Worm (Caenorhabditis elegans) whole organism, early embryonic: ENCODE data around the gene C04C3.6.

ENCODE experiments used
- F13C5.2 ChIP-seq: sonication (generic microtip); optimal IDR thresholded peaks from 2 replicates; lab custom pipeline; 2017; ENCODE audit warnings: mild to moderate bottlenecking, missing genetic modification characterization, inconsistent platforms, missing compliant biosample characterization
- ama-1 ChIP-seq: fragments of 150-350 bp; optimal IDR thresholded peaks from 2 replicates; lab custom pipeline; 2014
- ceh-13 ChIP-seq: fragments of 200-800 bp; sonication (Bioruptor generic); optimal IDR thresholded peaks from 2 replicates; lab custom pipeline; 2018; ENCODE audit warnings: mild to moderate bottlenecking, missing genetic modification characterization, missing compliant biosample characterization
- ceh-36 ChIP-seq: sonication (generic microtip); optimal IDR thresholded peaks from 2 replicates; lab custom pipeline; 2016; ENCODE audit warnings: missing genetic modification characterization, inconsistent platforms, missing compliant biosample characterization
- ets-7 ChIP-seq: sonication (generic microtip); optimal IDR thresholded peaks from 2 replicates; lab custom pipeline; 2016; ENCODE audit warnings: missing genotype, missing genetic modification characterization, missing compliant biosample characterization
- flt-1 ChIP-seq: fragments of 200-800 bp; sonication (Bioruptor generic); IDR thresholded peaks from 2 replicates; pipeline ENCODE4 v1.3.6; 2022; ENCODE audit warnings: missing genetic modification characterization, missing compliant biosample characterization
- hmg-4 ChIP-seq: fragments of 200-800 bp; sonication (Bioruptor generic); optimal IDR thresholded peaks from 2 replicates; lab custom pipeline; 2018; ENCODE audit warnings: mild to moderate bottlenecking, missing genetic modification characterization, missing compliant biosample characterization
- hnd-1 ChIP-seq: sonication (generic microtip); optimal IDR thresholded peaks from 2 replicates; lab custom pipeline; 2016; ENCODE audit warnings: missing genetic modification characterization, missing compliant biosample characterization
- scrt-1 ChIP-seq: fragments of 200-800 bp; sonication (Bioruptor generic); IDR thresholded peaks from 2 replicates; pipeline ENCODE4 v1.3.6; 2022; ENCODE audit warnings: missing genetic modification characterization, missing compliant biosample characterization
- sea-1 ChIP-seq: fragments of 200-800 bp; sonication (Bioruptor generic); conservative IDR thresholded peaks from 2 replicates; pipeline ENCODE4 v1.3.6; 2022; ENCODE audit warnings: missing genetic modification characterization, missing compliant biosample characterization
- tbx-37 ChIP-seq: fragments of 200-800 bp; sonication (Bioruptor generic); conservative IDR thresholded peaks from 2 replicates; pipeline ENCODE4 v1.3.6; 2022; ENCODE audit warnings: missing genetic modification reagents, missing genetic modification characterization, missing compliant biosample characterization

DNA sequence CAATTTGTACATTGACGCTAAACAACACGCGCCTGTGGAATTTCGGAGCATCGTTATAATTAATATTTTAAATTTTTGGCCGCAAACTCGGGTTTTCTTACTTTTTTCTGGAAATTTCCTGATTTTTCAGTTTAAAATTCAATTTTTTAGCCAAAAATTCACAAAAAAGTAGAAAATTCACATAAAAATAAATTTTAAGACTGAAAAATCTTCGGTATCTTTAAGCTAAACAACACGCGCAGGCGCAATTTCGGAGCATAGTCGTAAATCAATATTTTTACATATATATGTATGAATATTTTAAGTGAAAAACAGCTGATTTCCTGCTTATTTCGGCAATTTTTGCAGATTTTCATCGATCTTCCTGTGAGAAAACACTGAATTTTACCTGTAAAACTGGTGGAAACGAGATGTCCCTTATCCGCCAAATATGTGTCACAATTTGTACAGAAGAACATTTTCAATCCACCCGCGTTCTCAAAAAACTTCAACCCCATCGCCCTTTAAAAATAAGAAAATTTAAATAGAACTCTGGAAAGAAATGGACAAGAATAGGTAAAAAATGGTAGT, 40.0 kb downstream of the C04C3.6 start, which contains the start of gene B0546.3:
- no peak for TF ChIP-seq ceh-36
- TF ChIP-seq ama-1 (lab: Kevin White, UChicago) = no peak
- no peak for TF ChIP-seq scrt-1 (GFP tag; lab: Robert Waterston, UW)
- TF ChIP-seq ceh-13 (GFP tag; lab: Kevin White, UChicago) = no peak
- TF ChIP-seq sea-1 (GFP tag; lab: Robert Waterston, UW) = no peak
- no peak for TF ChIP-seq ets-7
- no peak for TF ChIP-seq hmg-4 (GFP tag; lab: Kevin White, UChicago)
- no peak for TF ChIP-seq flt-1 (GFP tag; lab: Robert Waterston, UW)
- no peak for TF ChIP-seq tbx-37 (GFP tag; lab: Robert Waterston, UW)
- no peak for TF ChIP-seq F13C5.2 (tag; lab: Kevin White, UChicago)
- TF ChIP-seq hnd-1 (tag; lab: Kevin White, UChicago) = no peak
